Fruit fly (Drosophila melanogaster) S2 (cell line): ENCODE results near the gene chas.

Experiments
- CG8478 ChIP-seq: fragments of >200 bp; optimal IDR thresholded peaks from 2 replicates; lab custom pipeline; 2018
- CTCF ChIP-seq, 2 experiments: fragments of >200 bp; optimal IDR thresholded peaks; 2 replicates each; lab custom pipeline; 2018

- peak; percentile 43 to 52 for TF ChIP-seq CTCF (optimal IDR thresholded peaks at IDR 0.05; lab: Kevin White, UChicago)
- no peak for TF ChIP-seq CG8478 (lab: Kevin White, UChicago)
These were observed 11.2 kb upstream of the chas start, which contains the start of the genes CG8173 and raskol for dm6 chrX:17709546-17710272.
